Worm (Caenorhabditis elegans) whole organism, mixed stage, embryonic: ENCODE measurements around the gene W02D7.8.

Source experiments
- ceh-83 ChIP-seq: fragments of 200-800 bp; sonication (Bioruptor generic); optimal IDR thresholded peaks from 2 replicates; lab custom pipeline; 2018; ENCODE audit warnings: mild to moderate bottlenecking, missing genetic modification characterization, missing compliant biosample characterization
- hlh-1 ChIP-seq: fragments of 150-350 bp; optimal IDR thresholded peaks from 2 replicates; lab custom pipeline; 2014; ENCODE audit warnings: missing biosample characterization, missing genetic modification reagents, missing genetic modification characterization
- lin-13 ChIP-seq: fragments of 150-350 bp; optimal IDR thresholded peaks from 2 replicates; lab custom pipeline; 2014; ENCODE audit warnings: missing biosample characterization, missing genetic modification characterization
- lsy-2 ChIP-seq: fragments of 150-350 bp; optimal IDR thresholded peaks from 2 replicates; lab custom pipeline; 2014; ENCODE audit warnings: missing biosample characterization, missing genetic modification characterization
- mep-1 ChIP-seq: fragments of 150-350 bp; optimal IDR thresholded peaks from 2 replicates; lab custom pipeline; 2017; ENCODE audit warnings: missing biosample characterization, missing genetic modification reagents, missing genetic modification characterization, inconsistent platforms
- nhr-28 ChIP-seq: fragments of 150-350 bp; optimal IDR thresholded peaks from 2 replicates; lab custom pipeline; 2014; ENCODE audit warnings: missing biosample characterization, missing genetic modification characterization
- nhr-76 ChIP-seq: sonication (generic microtip); optimal IDR thresholded peaks from 2 replicates; lab custom pipeline; 2017; ENCODE audit warnings: missing biosample characterization, missing genetic modification characterization
- pha-4 ChIP-seq: fragments of 150-350 bp; optimal IDR thresholded peaks from 2 replicates; lab custom pipeline; 2018; ENCODE audit warnings: missing biosample characterization, missing genetic modification reagents, missing genetic modification characterization
- snpc-4 ChIP-seq: fragments of 150-350 bp; optimal IDR thresholded peaks from 2 replicates; lab custom pipeline; 2014; ENCODE audit warnings: missing biosample characterization, missing genetic modification characterization
- sptf-1 ChIP-seq: sonication (generic microtip); optimal IDR thresholded peaks from 2 replicates; lab custom pipeline; 2017; ENCODE audit warnings: mild to moderate bottlenecking, missing genetic modification characterization, moderate library complexity, missing compliant biosample characterization
- unc-39 ChIP-seq: fragments of 150-350 bp; optimal IDR thresholded peaks from 2 replicates; lab custom pipeline; 2014; ENCODE audit warnings: missing biosample characterization, missing genetic modification characterization
- unc-62 ChIP-seq: fragments of 150-350 bp; optimal IDR thresholded peaks from 2 replicates; lab custom pipeline; 2014; ENCODE audit warnings: missing biosample characterization, missing genetic modification reagents, missing genetic modification characterization
- ztf-11 ChIP-seq: fragments of 150-350 bp; optimal IDR thresholded peaks from 2 replicates; lab custom pipeline; 2014; ENCODE audit warnings: missing biosample characterization, missing genetic modification characterization

DNA sequence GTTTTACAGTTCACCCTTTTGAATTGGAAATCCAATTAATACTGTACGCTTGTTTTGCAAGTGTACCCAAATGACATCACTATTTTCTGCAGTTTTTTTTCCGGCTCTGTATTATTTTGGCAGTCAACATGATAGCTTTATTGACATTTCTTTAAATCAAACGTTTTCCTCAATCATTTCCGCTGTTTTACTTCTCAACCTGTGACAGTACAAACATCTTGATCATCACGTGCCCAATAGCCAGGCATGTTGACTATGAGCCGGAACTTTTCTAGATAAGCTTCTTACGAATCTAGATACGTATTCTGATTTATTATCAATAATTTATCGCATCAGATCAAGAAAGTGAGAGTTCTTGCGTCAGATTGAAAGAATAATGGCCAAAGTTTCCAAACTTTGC is 36.4 kb downstream of the W02D7.8 start:
- no peak for TF ChIP-seq hlh-1 (tag; lab: Kevin White, UChicago)
- TF ChIP-seq nhr-76: no peak
- TF ChIP-seq lsy-2 (tag; lab: Kevin White, UChicago): no peak
- TF ChIP-seq unc-62 (GFP tag; lab: Kevin White, UChicago): no peak
- no peak for TF ChIP-seq sptf-1 (tag; lab: Kevin White, UChicago)
- no peak for TF ChIP-seq snpc-4 (tag; lab: Kevin White, UChicago)
- no peak for TF ChIP-seq nhr-28 (tag; lab: Kevin White, UChicago)
- TF ChIP-seq unc-39: no peak
- no peak for TF ChIP-seq pha-4
- no peak for TF ChIP-seq ceh-83 (GFP tag; lab: Kevin White, UChicago)
- no peak for TF ChIP-seq ztf-11 (tag; lab: Kevin White, UChicago)
- TF ChIP-seq mep-1: no peak
- TF ChIP-seq lin-13: no peak
